Fruit fly (Drosophila melanogaster) whole organism, embryonic: ENCODE results near the gene CG7492.
A peak's percentile ranks its signal among the peaks of the same experiment; 100 is the strongest.

ENCODE experiments used
- C15 ChIP-seq: fragments of 200-800 bp; sonication (Bioruptor generic); IDR thresholded peaks from 3 replicates; pipeline ENCODE4 v1.3.6; 2022; ENCODE audit warnings: missing biosample characterization, missing genetic modification characterization
- CG10274 ChIP-seq: fragments of 200-800 bp; sonication (Bioruptor generic); optimal IDR thresholded peaks from 3 replicates; lab custom pipeline; 2017; ENCODE audit warnings: missing biosample characterization, mild to moderate bottlenecking, missing genetic modification characterization
- CG10431 ChIP-seq: fragments of 200-800 bp; sonication (Bioruptor generic); optimal IDR thresholded peaks from 3 replicates; lab custom pipeline; 2018; ENCODE audit warnings: missing biosample characterization, mild to moderate bottlenecking, missing genetic modification characterization
- CG10979 ChIP-seq: fragments of 200-800 bp; sonication (Bioruptor generic); optimal IDR thresholded peaks from 2 replicates; lab custom pipeline; 2018; ENCODE audit warnings: missing biosample characterization, mild to moderate bottlenecking, missing genetic modification characterization, moderate library complexity
- CG11504 ChIP-seq: fragments of 200-800 bp; sonication (Bioruptor generic); optimal IDR thresholded peaks from 3 replicates; lab custom pipeline; 2019; ENCODE audit warnings: missing biosample characterization, mild to moderate bottlenecking, missing genetic modification characterization, moderate library complexity
- CG18011 ChIP-seq: fragments of 200-800 bp; sonication (Bioruptor generic); optimal IDR thresholded peaks from 2 replicates; lab custom pipeline; 2017; ENCODE audit warnings: missing biosample characterization, missing genetic modification characterization, mild to moderate bottlenecking, moderate library complexity, missing genotype
- CG18262 ChIP-seq: fragments of 200-800 bp; optimal IDR thresholded peaks from 3 replicates; lab custom pipeline; 2019; ENCODE audit warnings: missing biosample characterization, mild to moderate bottlenecking, missing genetic modification characterization, moderate library complexity
- CG31441 ChIP-seq: fragments of 200-800 bp; sonication (Bioruptor generic); IDR thresholded peaks from 2 replicates; pipeline ENCODE4 v1.3.6; 2022; ENCODE audit warnings: missing biosample characterization, missing genetic modification characterization
- CG34224 ChIP-seq: fragments of 200-800 bp; sonication (Bioruptor generic); IDR thresholded peaks from 3 replicates; pipeline ENCODE4 v1.3.6; 2022; ENCODE audit warnings: missing biosample characterization, missing genetic modification characterization; ENCODE audit not compliant: partially characterized antibody
- CG4617 ChIP-seq: fragments of 200-800 bp; sonication (Bioruptor generic); optimal IDR thresholded peaks from 3 replicates; lab custom pipeline; 2016; ENCODE audit warnings: missing biosample characterization, missing genetic modification characterization, borderline replicate concordance
- CG4820 ChIP-seq: fragments of 200-800 bp; sonication (Bioruptor generic); optimal IDR thresholded peaks from 3 replicates; lab custom pipeline; 2016; ENCODE audit warnings: missing biosample characterization, missing genetic modification characterization
- CG6272 ChIP-seq: fragments of 200-800 bp; sonication (Bioruptor generic); IDR thresholded peaks from 2 replicates; pipeline ENCODE4 v1.3.6; 2022; ENCODE audit warnings: missing biosample characterization, missing genetic modification characterization
- CG6683 ChIP-seq: fragments of 200-800 bp; sonication (Bioruptor generic); optimal IDR thresholded peaks from 2 replicates; lab custom pipeline; 2017; ENCODE audit warnings: missing biosample characterization, mild to moderate bottlenecking, missing genetic modification characterization, missing genetic modification reagents
- CG7987 ChIP-seq: fragments of 200-800 bp; sonication (Bioruptor generic); optimal IDR thresholded peaks from 2 replicates; lab custom pipeline; 2018; ENCODE audit warnings: missing biosample characterization, mild to moderate bottlenecking, missing genetic modification characterization, moderate library complexity
- CG8359 ChIP-seq: fragments of 200-800 bp; sonication (Bioruptor generic); optimal IDR thresholded peaks from 2 replicates; lab custom pipeline; 2017; ENCODE audit warnings: missing biosample characterization, mild to moderate bottlenecking, missing genetic modification characterization, borderline replicate concordance
- CG8388 ChIP-seq: fragments of 200-800 bp; sonication (Bioruptor generic); optimal IDR thresholded peaks from 2 replicates; lab custom pipeline; 2019; ENCODE audit warnings: missing biosample characterization, mild to moderate bottlenecking, missing genetic modification characterization, moderate library complexity
- CG9215 ChIP-seq: fragments of 200-800 bp; sonication (Bioruptor generic); IDR thresholded peaks from 2 replicates; pipeline ENCODE4 v1.3.6; 2022; ENCODE audit warnings: missing biosample characterization, missing genetic modification characterization
- CrebB ChIP-seq: fragments of 200-800 bp; sonication (Bioruptor generic); optimal IDR thresholded peaks from 3 replicates; lab custom pipeline; 2018; ENCODE audit warnings: missing biosample characterization, mild to moderate bottlenecking, missing genetic modification characterization
- D ChIP-seq, 2 experiments: fragments of 200-800 bp in 1 of 2; fragments of >200 bp in 1 of 2; sonication (Bioruptor generic) in 1 of 2; optimal IDR thresholded peaks; 2 replicates in 1 of 2; 3 replicates in 1 of 2; lab custom pipeline; 2017; ENCODE audit warnings: mild to moderate bottlenecking in 1 of 2, missing biosample characterization in 1 of 2, missing genetic modification characterization in 1 of 2, missing genetic modification reagents in 1 of 2
- Deaf1 ChIP-seq: fragments of 200-800 bp; optimal IDR thresholded peaks from 3 replicates; lab custom pipeline; 2019; ENCODE audit warnings: missing biosample characterization, mild to moderate bottlenecking, missing genetic modification characterization, moderate library complexity
- Ets65A ChIP-seq: fragments of 200-800 bp; sonication (Bioruptor generic); peaks from one replicate; lab custom pipeline; 2016; ENCODE audit warnings: missing biosample characterization, missing genetic modification characterization
- HLH4C ChIP-seq: fragments of 200-800 bp; sonication (Bioruptor generic); IDR thresholded peaks from 3 replicates; pipeline ENCODE4 v1.3.6; 2022; ENCODE audit warnings: missing biosample characterization, missing genetic modification characterization; ENCODE audit not compliant: partially characterized antibody
- HmgZ ChIP-seq: fragments of 200-800 bp; sonication (Bioruptor generic); optimal IDR thresholded peaks from 2 replicates; lab custom pipeline; 2018; ENCODE audit warnings: missing biosample characterization, mild to moderate bottlenecking, missing genetic modification characterization
- Kr ChIP-seq: fragments of 200-800 bp; sonication (Bioruptor generic); optimal IDR thresholded peaks from 2 replicates; lab custom pipeline; 2017; ENCODE audit warnings: missing biosample characterization, mild to moderate bottlenecking, missing genetic modification characterization
- NC2β ChIP-seq: fragments of 200-800 bp; sonication (Bioruptor generic); optimal IDR thresholded peaks from 2 replicates; lab custom pipeline; 2016; ENCODE audit warnings: missing biosample characterization, missing genetic modification characterization
- NfI ChIP-seq: fragments of 200-800 bp; sonication (Bioruptor generic); optimal IDR thresholded peaks from 3 replicates; lab custom pipeline; 2018; ENCODE audit warnings: missing biosample characterization, mild to moderate bottlenecking, missing genetic modification characterization, moderate library complexity
- Sin3A ChIP-seq: fragments of >200 bp; optimal IDR thresholded peaks from 2 replicates; lab custom pipeline; 2018
- Taf1 ChIP-seq: fragments of 200-800 bp; sonication (Bioruptor generic); IDR thresholded peaks from 2 replicates; pipeline ENCODE4 v1.3.6; 2022; ENCODE audit warnings: missing biosample characterization, missing genetic modification characterization
- Trl ChIP-seq, 3 experiments: fragments of >200 bp in 2 of 3; fragments of 200-800 bp in 1 of 3; sonication (Bioruptor generic) in 1 of 3; optimal IDR thresholded peaks; 2 replicates in 1 of 3; 3 replicates in 2 of 3; lab custom pipeline; 2016 to 2017; ENCODE audit warnings: missing biosample characterization in 1 of 3, missing genetic modification characterization in 1 of 3
- Xrp1 ChIP-seq: fragments of 200-800 bp; sonication (Bioruptor generic); IDR thresholded peaks from 2 replicates; pipeline ENCODE4 v1.3.6; 2022; ENCODE audit warnings: missing biosample characterization, missing genetic modification characterization
- bab2 ChIP-seq: fragments of 200-800 bp; sonication (Bioruptor generic); optimal IDR thresholded peaks from 2 replicates; lab custom pipeline; 2016; ENCODE audit warnings: missing biosample characterization, missing genetic modification characterization
- br ChIP-seq: fragments of >200 bp; optimal IDR thresholded peaks from 2 replicates; lab custom pipeline; 2017
- bsh ChIP-seq, 2 experiments: fragments of 200-800 bp; sonication (Bioruptor generic); optimal IDR thresholded peaks; 2 replicates each; lab custom pipeline; 2017 to 2018; ENCODE audit warnings: mild to moderate bottlenecking in 2 of 2, missing biosample characterization in 2 of 2, missing genetic modification characterization in 2 of 2, moderate library complexity in 1 of 2
- chn ChIP-seq: fragments of 200-800 bp; sonication (Bioruptor generic); optimal IDR thresholded peaks from 2 replicates; lab custom pipeline; 2016; ENCODE audit warnings: missing biosample characterization, missing genetic modification characterization
- croc ChIP-seq: fragments of 200-800 bp; sonication (Bioruptor generic); conservative IDR thresholded peaks from 3 replicates; pipeline ENCODE4 v1.3.6; 2022; ENCODE audit warnings: missing biosample characterization, missing genetic modification characterization
- dmrt99B ChIP-seq: fragments of 200-800 bp; sonication (Bioruptor generic); optimal IDR thresholded peaks from 2 replicates; lab custom pipeline; 2018; ENCODE audit warnings: missing biosample characterization, mild to moderate bottlenecking, missing genetic modification characterization, moderate library complexity
- ems ChIP-seq: fragments of 200-800 bp; sonication (Bioruptor generic); optimal IDR thresholded peaks from 3 replicates; lab custom pipeline; 2016; ENCODE audit warnings: missing biosample characterization, missing genetic modification characterization
- en ChIP-seq: fragments of 200-800 bp; sonication (Bioruptor generic); optimal IDR thresholded peaks from 2 replicates; lab custom pipeline; 2016; ENCODE audit warnings: missing biosample characterization, missing genetic modification characterization
- gfzf ChIP-seq: fragments of 200-800 bp; sonication (Bioruptor generic); optimal IDR thresholded peaks from 2 replicates; lab custom pipeline; 2016; ENCODE audit warnings: missing biosample characterization, mild to moderate bottlenecking, missing genetic modification characterization, moderate library complexity
- gt ChIP-seq: fragments of 200-800 bp; sonication (Bioruptor generic); IDR thresholded peaks from 2 replicates; pipeline ENCODE4 v1.3.6; 2022; ENCODE audit warnings: missing biosample characterization, missing genetic modification characterization
- inv ChIP-seq: fragments of 200-800 bp; sonication (Bioruptor generic); IDR thresholded peaks from 2 replicates; pipeline ENCODE4 v1.3.6; 2022; ENCODE audit warnings: missing biosample characterization, missing genetic modification characterization; ENCODE audit not compliant: partially characterized antibody
- onecut ChIP-seq: fragments of 200-800 bp; sonication (Bioruptor generic); IDR thresholded peaks from 2 replicates; pipeline ENCODE4 v1.3.6; 2022; ENCODE audit warnings: missing biosample characterization, missing genetic modification characterization
- phol ChIP-seq: fragments of 200-800 bp; sonication (Bioruptor generic); optimal IDR thresholded peaks from 3 replicates; lab custom pipeline; 2018; ENCODE audit warnings: missing biosample characterization, mild to moderate bottlenecking, missing genetic modification characterization, moderate library complexity
- row ChIP-seq: fragments of 200-800 bp; sonication (Bioruptor generic); IDR thresholded peaks from 3 replicates; pipeline ENCODE4 v1.3.6; 2022; ENCODE audit warnings: missing biosample characterization, missing genetic modification characterization
- salm ChIP-seq: fragments of 200-800 bp; sonication (Bioruptor generic); optimal IDR thresholded peaks from 2 replicates; lab custom pipeline; 2018; ENCODE audit warnings: missing biosample characterization, mild to moderate bottlenecking, missing genetic modification characterization
- schlank ChIP-seq: fragments of 200-800 bp; sonication (Bioruptor generic); optimal IDR thresholded peaks from 2 replicates; lab custom pipeline; 2018; ENCODE audit warnings: missing biosample characterization, mild to moderate bottlenecking, missing genetic modification characterization
- sens ChIP-seq: fragments of 200-800 bp; sonication (Bioruptor generic); peaks from one replicate; lab custom pipeline; 2016; ENCODE audit warnings: missing biosample characterization, missing genetic modification characterization
- toy ChIP-seq: fragments of 200-800 bp; sonication (Bioruptor generic); IDR thresholded peaks from 2 replicates; pipeline ENCODE4 v1.3.6; 2022; ENCODE audit warnings: missing biosample characterization, missing genetic modification characterization
- vvl ChIP-seq: fragments of 200-800 bp; sonication (Bioruptor generic); IDR thresholded peaks from 2 replicates; pipeline ENCODE4 v1.3.6; 2022; ENCODE audit warnings: missing biosample characterization, missing genetic modification characterization

CG7492 gene

dm6 chr3L:7632540-7633263 lies 21.9 kb downstream of the CG7492 start (continued):
- TF ChIP-seq CrebB (tag; lab: Kevin White, UChicago) (no peak), C15 (GFP tag; lab: Robert Waterston, UW) (no peak), CG4617 (no peak), CG31441 (GFP tag; lab: Robert Waterston, UW) (0 out of 2 replicates have a peak, but pooled peaks have one; percentile 21), HmgZ (tag; lab: Kevin White, UChicago) (no peak), schlank (tag; lab: Kevin White, UChicago) (no peak), Sin3A (lab: Kevin White, UChicago) (no peak), ems (GFP tag; lab: Kevin White, UChicago) (no peak), CG8388 (peak; percentile 17), Trl (optimal IDR thresholded peaks at IDR 0.05; lab: Kevin White, UChicago) (no peak), Trl (GFP tag; optimal IDR thresholded peaks at IDR 0.05; lab: Kevin White, UChicago) (no peak), toy (GFP tag; lab: Robert Waterston, UW) (no peak), CG6272 (no peak), chn (GFP tag; lab: Kevin White, UChicago) (no peak), CG7987 (no peak), sens (GFP tag; lab: Kevin White, UChicago) (peak; percentile 79), CG18011 (GFP tag; lab: Kevin White, UChicago) (no peak), CG10274 (GFP tag; lab: Kevin White, UChicago) (no peak), CG10431 (GFP tag; lab: Kevin White, UChicago) (no peak), Taf1 (no peak), CG34224 (GFP tag; lab: Robert Waterston, UW) (no peak), D (optimal IDR thresholded peaks at IDR 0.05; lab: Kevin White, UChicago) (no peak), D (GFP tag; optimal IDR thresholded peaks at IDR 0.05; lab: Kevin White, UChicago) (no peak), en (no peak), CG10979 (tag; lab: Kevin White, UChicago) (peak; percentile 15), CG6683 (no peak), Ets65A (GFP tag; lab: Kevin White, UChicago) (peak; percentile 75), CG18262 (tag; lab: Kevin White, UChicago) (peak; percentile 21), NC2β (GFP tag; lab: Kevin White, UChicago) (no peak), salm (no peak), Xrp1 (0 out of 2 replicates have a peak, but pooled peaks have one; percentile 23), vvl (GFP tag; lab: Robert Waterston, UW) (no peak), Kr (GFP tag; lab: Kevin White, UChicago) (no peak), croc (GFP tag; lab: Robert Waterston, UW) (no peak), row (GFP tag; lab: Robert Waterston, UW) (peak; percentile 22; the same call in 1 of the 3 replicates), phol (tag; lab: Kevin White, UChicago) (peak; percentile 21), NfI (no peak), gfzf (GFP tag; lab: Kevin White, UChicago) (no peak), dmrt99B (tag; lab: Kevin White, UChicago) (no peak), HLH4C (GFP tag; lab: Robert Waterston, UW) (no peak), gt (GFP tag; lab: Robert Waterston, UW) (no peak), CG4820 (GFP tag; lab: Kevin White, UChicago) (no peak), br (lab: Kevin White, UChicago) (no peak), CG9215 (no peak), inv (GFP tag; lab: Robert Waterston, UW) (no peak), CG8359 (GFP tag; lab: Kevin White, UChicago) (no peak), Deaf1 (tag; lab: Kevin White, UChicago) (no peak), bab2 (GFP tag; lab: Kevin White, UChicago) (no peak), CG11504 (tag; lab: Kevin White, UChicago) (peak; percentile 4), onecut (GFP tag; lab: Robert Waterston, UW) (no peak), bsh (GFP tag; optimal IDR thresholded peaks at IDR 0.05; lab: Kevin White, UChicago) (peak in 1 of 2 experiments; percentile 38)
